Worm (Caenorhabditis elegans) whole organism, young adult: ENCODE results near the gene unc-6.

Source experiments
- B0019.2 ChIP-seq: fragments of 200-800 bp; sonication (Bioruptor generic); conservative IDR thresholded peaks from 2 replicates; pipeline ENCODE4 v1.3.6; 2022; ENCODE audit warnings: missing genetic modification reagents, missing genetic modification characterization, missing compliant biosample characterization
- B0261.1 ChIP-seq: sonication (generic microtip); optimal IDR thresholded peaks from 2 replicates; lab custom pipeline; 2016; ENCODE audit warnings: mild to moderate bottlenecking, missing genetic modification characterization, moderate library complexity, missing compliant biosample characterization
- F39B2.1 ChIP-seq: fragments of 200-800 bp; sonication (Bioruptor generic); IDR thresholded peaks from 2 replicates; pipeline ENCODE4 v1.3.6; 2022; ENCODE audit warnings: missing genetic modification reagents, missing genetic modification characterization, missing compliant biosample characterization
- F49E8.2 ChIP-seq: sonication (generic microtip); optimal IDR thresholded peaks from 3 replicates; lab custom pipeline; 2017; ENCODE audit warnings: missing genetic modification characterization, mild to moderate bottlenecking, missing compliant biosample characterization, antibody characterized with exemption, moderate library complexity; ENCODE audit not compliant: insufficient read depth
- F55B11.4 ChIP-seq: sonication (generic microtip); optimal IDR thresholded peaks from 2 replicates; lab custom pipeline; 2016; ENCODE audit warnings: missing compliant biosample characterization, missing genetic modification characterization, borderline replicate concordance; ENCODE audit not compliant: insufficient read depth
- F57A8.1 ChIP-seq: fragments of 200-800 bp; sonication (Bioruptor generic); optimal IDR thresholded peaks from 2 replicates; lab custom pipeline; 2018; ENCODE audit warnings: mild to moderate bottlenecking, missing genetic modification characterization, moderate library complexity, missing compliant biosample characterization
- Y53G8AR.9 ChIP-seq: fragments of 200-800 bp; sonication (Bioruptor generic); conservative IDR thresholded peaks from 2 replicates; pipeline ENCODE4 v1.3.6; 2022; ENCODE audit warnings: missing genetic modification reagents, missing genetic modification characterization, missing compliant biosample characterization
- ZK185.1 ChIP-seq: sonication (generic microtip); optimal IDR thresholded peaks from 2 replicates; lab custom pipeline; 2016; ENCODE audit warnings: mild to moderate bottlenecking, missing genetic modification characterization, missing compliant biosample characterization; ENCODE audit not compliant: poor library complexity, severe bottlenecking
- ama-1 ChIP-seq, 3 experiments: fragments of 150-350 bp in 1 of 3; sonication (generic microtip) in 2 of 3; optimal IDR thresholded peaks; 2 replicates each; lab custom pipeline; 2014 to 2018; ENCODE audit warnings: missing biosample characterization in 2 of 3, missing genetic modification characterization in 2 of 3, missing genetic modification reagents in 2 of 3
- atf-7 ChIP-seq: sonication (generic microtip); optimal IDR thresholded peaks from 2 replicates; lab custom pipeline; 2017; ENCODE audit warnings: mild to moderate bottlenecking, missing genetic modification characterization, missing compliant biosample characterization
- bed-1 ChIP-seq: fragments of 200-800 bp; sonication (Bioruptor generic); IDR thresholded peaks from 2 replicates; pipeline ENCODE4 v1.3.6; 2022; ENCODE audit warnings: missing genetic modification reagents, missing genetic modification characterization, missing compliant biosample characterization
- bed-2 ChIP-seq: fragments of 200-800 bp; sonication (Bioruptor generic); IDR thresholded peaks from 2 replicates; pipeline ENCODE4 v1.3.6; 2022; ENCODE audit warnings: missing genetic modification reagents, missing genetic modification characterization, missing compliant biosample characterization
- ceh-100 ChIP-seq: fragments of 200-800 bp; sonication (Bioruptor generic); IDR thresholded peaks from 2 replicates; pipeline ENCODE4 v1.3.6; 2022; ENCODE audit warnings: missing genetic modification reagents, missing genetic modification characterization, missing compliant biosample characterization
- ceh-27 ChIP-seq: fragments of 200-800 bp; sonication (Bioruptor generic); optimal IDR thresholded peaks from 2 replicates; lab custom pipeline; 2018; ENCODE audit warnings: mild to moderate bottlenecking, missing genetic modification characterization, moderate library complexity, missing compliant biosample characterization
- ceh-40 ChIP-seq: fragments of 200-800 bp; sonication (Bioruptor generic); IDR thresholded peaks from 2 replicates; pipeline ENCODE4 v1.3.6; 2022; ENCODE audit warnings: missing genetic modification characterization, missing compliant biosample characterization
- ceh-58 ChIP-seq: fragments of 200-800 bp; sonication (Bioruptor generic); IDR thresholded peaks from 2 replicates; pipeline ENCODE4 v1.3.6; 2022; ENCODE audit warnings: missing genetic modification characterization, missing compliant biosample characterization
- chd-7 ChIP-seq: sonication (generic microtip); optimal IDR thresholded peaks from 2 replicates; lab custom pipeline; 2016; ENCODE audit warnings: mild to moderate bottlenecking, missing genetic modification characterization, moderate library complexity, missing compliant biosample characterization
- ekl-4 ChIP-seq: fragments of 200-800 bp; sonication (Bioruptor generic); IDR thresholded peaks from 2 replicates; pipeline ENCODE4 v1.3.6; 2022; ENCODE audit warnings: missing genetic modification reagents, missing genetic modification characterization, missing compliant biosample characterization
- hlh-12 ChIP-seq: sonication (generic microtip); optimal IDR thresholded peaks from 2 replicates; lab custom pipeline; 2016; ENCODE audit warnings: missing genetic modification characterization, missing compliant biosample characterization
- lag-1 ChIP-seq: fragments of 200-800 bp; sonication (Bioruptor generic); IDR thresholded peaks from 2 replicates; pipeline ENCODE4 v1.3.6; 2022; ENCODE audit warnings: missing genetic modification reagents, missing genetic modification characterization, missing compliant biosample characterization
- let-607 ChIP-seq, 2 experiments: fragments of 200-800 bp in 1 of 2; sonication (Bioruptor generic) in 1 of 2; sonication (generic microtip) in 1 of 2; optimal IDR thresholded peaks; 2 replicates each; lab custom pipeline; 2016 to 2018; ENCODE audit warnings: mild to moderate bottlenecking in 2 of 2, missing compliant biosample characterization in 2 of 2, missing genetic modification characterization in 2 of 2, moderate library complexity in 2 of 2, missing genotype in 1 of 2
- lin-35 ChIP-seq, 3 experiments: fragments of 150-350 bp in 2 of 3; sonication (generic microtip) in 1 of 3; optimal IDR thresholded peaks; 2 replicates each; lab custom pipeline; 2014 to 2018; ENCODE audit warnings: missing biosample characterization in 3 of 3, missing genetic modification characterization in 3 of 3, missing genetic modification reagents in 3 of 3
- madf-10 ChIP-seq: sonication (generic microtip); optimal IDR thresholded peaks from 2 replicates; lab custom pipeline; 2016; ENCODE audit warnings: mild to moderate bottlenecking, missing genetic modification characterization, missing compliant biosample characterization
- mcd-1 ChIP-seq: fragments of 200-800 bp; sonication (Bioruptor generic); IDR thresholded peaks from 2 replicates; pipeline ENCODE4 v1.3.6; 2022; ENCODE audit warnings: missing genetic modification reagents, missing genetic modification characterization, missing compliant biosample characterization
- mes-4 ChIP-seq: sonication (generic microtip); optimal IDR thresholded peaks from 2 replicates; lab custom pipeline; 2016; ENCODE audit warnings: missing genotype, missing genetic modification characterization, missing compliant biosample characterization
- mxl-1 ChIP-seq: sonication (generic microtip); optimal IDR thresholded peaks from 2 replicates; lab custom pipeline; 2016; ENCODE audit warnings: missing genetic modification characterization, missing compliant biosample characterization
- nfya-1 ChIP-seq: sonication (generic microtip); optimal IDR thresholded peaks from 2 replicates; lab custom pipeline; 2017; ENCODE audit warnings: antibody characterized with exemption, missing compliant biosample characterization, missing genetic modification characterization, borderline replicate concordance; ENCODE audit not compliant: insufficient read depth
- rcor-1 ChIP-seq: fragments of 200-800 bp; sonication (Bioruptor generic); IDR thresholded peaks from 2 replicates; pipeline ENCODE4 v1.3.6; 2022; ENCODE audit warnings: missing genetic modification reagents, missing genetic modification characterization, missing compliant biosample characterization
- rpc-1 ChIP-seq, 2 experiments: fragments of 150-350 bp in 1 of 2; sonication (generic microtip) in 1 of 2; optimal IDR thresholded peaks; 2 replicates each; lab custom pipeline; 2014 to 2018; ENCODE audit warnings: missing biosample characterization in 1 of 2, missing genetic modification characterization in 1 of 2, missing genetic modification reagents in 1 of 2, missing genotype in 1 of 2
- snpc-1.1 ChIP-seq: sonication (generic microtip); optimal IDR thresholded peaks from 2 replicates; lab custom pipeline; 2017; ENCODE audit warnings: missing genetic modification characterization, mild to moderate bottlenecking, missing compliant biosample characterization, antibody characterized with exemption, moderate library complexity, missing genotype, missing genetic modification reagents; ENCODE audit not compliant: insufficient read depth
- somi-1 ChIP-seq: fragments of 200-800 bp; sonication (Bioruptor generic); optimal IDR thresholded peaks from 2 replicates; lab custom pipeline; 2018; ENCODE audit warnings: mild to moderate bottlenecking, missing genetic modification characterization, missing compliant biosample characterization
- tlf-1 ChIP-seq: fragments of 200-800 bp; sonication (Bioruptor generic); optimal IDR thresholded peaks from 2 replicates; lab custom pipeline; 2018; ENCODE audit warnings: mild to moderate bottlenecking, missing genetic modification characterization, missing compliant biosample characterization
- zfh-2 ChIP-seq: fragments of 200-800 bp; sonication (Bioruptor generic); conservative IDR thresholded peaks from 2 replicates; pipeline ENCODE4 v1.3.6; 2022; ENCODE audit warnings: missing genetic modification reagents, missing genetic modification characterization, missing compliant biosample characterization
- ztf-22 ChIP-seq: fragments of 200-800 bp; sonication (Bioruptor generic); optimal IDR thresholded peaks from 2 replicates; lab custom pipeline; 2018; ENCODE audit warnings: mild to moderate bottlenecking, missing genetic modification characterization, moderate library complexity, missing compliant biosample characterization
- ztf-28 ChIP-seq: fragments of 200-800 bp; sonication (Bioruptor generic); IDR thresholded peaks from 2 replicates; pipeline ENCODE4 v1.3.6; 2022; ENCODE audit warnings: missing genetic modification reagents, missing genetic modification characterization, missing compliant biosample characterization

The unc-6 gene

ce11 chrX:6935430-6935829, 46.0 kb downstream of the unc-6 start, which contains the start of gene C16E9.2:
C16E9.2 (plus strand) TSS chrX:6935730.
- no peak for TF ChIP-seq mxl-1 (tag; lab: Kevin White, UChicago)
- no peak for TF ChIP-seq B0019.2
- no peak for TF ChIP-seq ceh-40
- TF ChIP-seq ceh-100: no peak
- TF ChIP-seq ekl-4: no peak
- TF ChIP-seq Y53G8AR.9 (GFP tag; lab: Robert Waterston, UW): no peak

- no peak for TF ChIP-seq zfh-2 (GFP tag; lab: Robert Waterston, UW)
- no peak for TF ChIP-seq rpc-1 (optimal IDR thresholded peaks at IDR 0.05; lab: Kevin White, UChicago)
- no peak for TF ChIP-seq rpc-1 (tag; optimal IDR thresholded peaks at IDR 0.05; lab: Kevin White, UChicago)
- TF ChIP-seq ceh-58 (GFP tag; lab: Robert Waterston, UW): no peak
- no peak for TF ChIP-seq mes-4
- no peak for TF ChIP-seq ama-1 (optimal IDR thresholded peaks at IDR 0.05; lab: Kevin White, UChicago)
- no peak for TF ChIP-seq ama-1 (GFP tag; optimal IDR thresholded peaks at IDR 0.05; lab: Kevin White, UChicago)
- no peak for TF ChIP-seq lag-1 (GFP tag; lab: Robert Waterston, UW)
Measured at ce11 chrX:6937742-6938141, 48.3 kb downstream of the unc-6 start.

ce11 chrX:6939917-6940316, 50.4 kb downstream of the unc-6 start, which contains the start of gene C16E9.1:
C16E9.1 (plus strand) TSS chrX:6940217.
- TF ChIP-seq lin-35 (GFP tag; optimal IDR thresholded peaks at IDR 0.05; lab: Kevin White, UChicago): no peak
- no peak for TF ChIP-seq bed-2
- TF ChIP-seq B0261.1 (tag; lab: Kevin White, UChicago): no peak
- no peak for TF ChIP-seq chd-7 (tag; lab: Kevin White, UChicago)
- no peak for TF ChIP-seq atf-7 (tag; lab: Kevin White, UChicago)
- no peak for TF ChIP-seq snpc-1.1 (tag; lab: Kevin White, UChicago)
- no peak for TF ChIP-seq ztf-22 (GFP tag; lab: Kevin White, UChicago)
- no peak for TF ChIP-seq ztf-28 (GFP tag; lab: Robert Waterston, UW)
- TF ChIP-seq bed-1 (GFP tag; lab: Robert Waterston, UW): no peak
- no peak for TF ChIP-seq F57A8.1 (GFP tag; lab: Kevin White, UChicago)
- no peak for TF ChIP-seq ceh-27
- TF ChIP-seq, all 124 proteins: peak for 0

- no peak for TF ChIP-seq hlh-12 (tag; lab: Kevin White, UChicago)
- TF ChIP-seq somi-1 (GFP tag; lab: Kevin White, UChicago): no peak
- no peak for TF ChIP-seq let-607 (tag; optimal IDR thresholded peaks at IDR 0.05; lab: Kevin White, UChicago)
- no peak for TF ChIP-seq F55B11.4 (tag; lab: Kevin White, UChicago)
- TF ChIP-seq F39B2.1 (GFP tag; lab: Robert Waterston, UW): no peak
- TF ChIP-seq mxl-1 (tag; lab: Kevin White, UChicago): no peak
- TF ChIP-seq B0019.2: no peak
- TF ChIP-seq ZK185.1 (tag; lab: Kevin White, UChicago): no peak
- TF ChIP-seq ceh-58 (GFP tag; lab: Robert Waterston, UW): no peak
- TF ChIP-seq tlf-1 (GFP tag; lab: Kevin White, UChicago): no peak
- TF ChIP-seq nfya-1 (tag; lab: Kevin White, UChicago): no peak
- TF ChIP-seq F49E8.2: no peak
- no peak for TF ChIP-seq zfh-2 (GFP tag; lab: Robert Waterston, UW)
- TF ChIP-seq F57A8.1 (GFP tag; lab: Kevin White, UChicago): no peak
- TF ChIP-seq rcor-1 (GFP tag; lab: Robert Waterston, UW): no peak
- no peak for TF ChIP-seq Y53G8AR.9 (GFP tag; lab: Robert Waterston, UW)
- TF ChIP-seq mcd-1 (GFP tag; lab: Robert Waterston, UW): no peak
- TF ChIP-seq madf-10 (tag; lab: Kevin White, UChicago): no peak
Measured at ce11 chrX:6940775-6941174, 51.3 kb downstream of the unc-6 start.
